Fruit fly (Drosophila melanogaster): ENCODE data around the gene SerRS.

DNA sequence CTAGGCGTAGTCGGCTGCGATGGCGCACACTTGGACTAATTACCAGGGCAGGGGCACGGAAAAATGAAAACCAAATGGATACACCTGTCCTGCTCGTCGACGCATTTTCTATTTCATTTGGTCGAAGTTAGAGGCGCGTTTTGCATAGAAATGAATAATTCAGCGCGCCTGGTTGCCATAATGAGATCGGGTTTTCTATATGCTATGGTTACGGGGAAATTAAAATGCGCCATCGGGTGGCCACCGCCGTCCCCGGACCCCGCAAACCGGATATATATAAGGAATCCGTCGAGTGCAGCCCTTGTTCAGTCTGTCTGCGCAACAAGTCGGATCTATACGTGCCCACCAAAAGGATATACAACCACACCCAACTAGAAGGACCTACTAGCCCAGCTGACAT lies 6.4 kb upstream of the SerRS start, which contains the start of gene FASN2:
- no peak for TF ChIP-seq psq (GFP tag; optimal IDR thresholded peaks at IDR 0.05)
- no peak for TF ChIP-seq dsf (GFP tag; optimal IDR thresholded peaks at IDR 0.05; ENCODE audit: borderline replicate concordance)
- TF ChIP-seq Abd-B (GFP tag; optimal IDR thresholded peaks at IDR 0.05), result no peak
- no peak for TF ChIP-seq br (GFP tag; optimal IDR thresholded peaks at IDR 0.05)
- no peak for TF ChIP-seq CG32264 (GFP tag; optimal IDR thresholded peaks at IDR 0.05)
